Worm (Caenorhabditis elegans) whole organism, early embryonic: ENCODE results near the gene T20D4.3.
"Not testable (repeated sequence)": the region's sequence is repeated elsewhere in the genome, so short reads cannot be mapped to it uniquely, and the experiment has no call there.

ENCODE experiments used
- ama-1 ChIP-seq: fragments of 150-350 bp; optimal IDR thresholded peaks from 2 replicates; lab custom pipeline; 2014
- ceh-13 ChIP-seq: fragments of 200-800 bp; sonication (Bioruptor generic); optimal IDR thresholded peaks from 2 replicates; lab custom pipeline; 2018; ENCODE audit warnings: mild to moderate bottlenecking, missing genetic modification characterization, missing compliant biosample characterization
- flt-1 ChIP-seq: fragments of 200-800 bp; sonication (Bioruptor generic); IDR thresholded peaks from 2 replicates; pipeline ENCODE4 v1.3.6; 2022; ENCODE audit warnings: missing genetic modification characterization, missing compliant biosample characterization

ce11 chrV:3396765-3397164 lies 21.3 kb upstream of the T20D4.3 start, which contains the start of gene T20D4.12:
- TF ChIP-seq ama-1 (lab: Kevin White, UChicago); flt-1 (GFP tag; lab: Robert Waterston, UW); ceh-13 (GFP tag; lab: Kevin White, UChicago): not testable (repeated sequence)
